Fruit fly (Drosophila melanogaster) whole organism, embryonic: ENCODE measurements around the gene mirr.

Source experiments
- CG11093 ChIP-seq: fragments of 200-800 bp; sonication (Bioruptor generic); IDR thresholded peaks from 3 replicates; pipeline ENCODE4 v1.3.6; 2022; ENCODE audit warnings: missing biosample characterization, missing genetic modification characterization
- CG12299 ChIP-seq: fragments of 200-800 bp; sonication (Bioruptor generic); optimal IDR thresholded peaks from 2 replicates; lab custom pipeline; 2018; ENCODE audit warnings: missing biosample characterization, mild to moderate bottlenecking, missing genetic modification characterization
- CG13123 ChIP-seq: fragments of 200-800 bp; sonication (Bioruptor generic); optimal IDR thresholded peaks from 2 replicates; lab custom pipeline; 2016; ENCODE audit warnings: missing biosample characterization, missing genetic modification characterization
- CG14860 ChIP-seq: fragments of 200-800 bp; sonication (Bioruptor generic); IDR thresholded peaks from 3 replicates; pipeline ENCODE4 v1.3.6; 2022; ENCODE audit warnings: missing biosample characterization, missing genetic modification characterization; ENCODE audit not compliant: partially characterized antibody
- CG18764 ChIP-seq: fragments of 200-800 bp; sonication (Bioruptor generic); optimal IDR thresholded peaks from 3 replicates; lab custom pipeline; 2016; ENCODE audit warnings: missing biosample characterization, missing genetic modification characterization
- CG2129 ChIP-seq: fragments of 200-800 bp; sonication (Bioruptor generic); IDR thresholded peaks from 2 replicates; pipeline ENCODE4 v1.3.6; 2022; ENCODE audit warnings: missing biosample characterization, missing genetic modification characterization; ENCODE audit not compliant: partially characterized antibody
- CG2202 ChIP-seq: fragments of 200-800 bp; sonication (Bioruptor generic); optimal IDR thresholded peaks from 2 replicates; lab custom pipeline; 2018; ENCODE audit warnings: missing biosample characterization, mild to moderate bottlenecking, missing genetic modification characterization
- CG2712 ChIP-seq: fragments of 200-800 bp; optimal IDR thresholded peaks from 3 replicates; lab custom pipeline; 2019; ENCODE audit warnings: missing biosample characterization, mild to moderate bottlenecking, missing genetic modification characterization, moderate library complexity
- CG30020 ChIP-seq: fragments of 200-800 bp; optimal IDR thresholded peaks from 2 replicates; lab custom pipeline; 2019; ENCODE audit warnings: missing biosample characterization, mild to moderate bottlenecking, missing genetic modification characterization, moderate library complexity
- CG34224 ChIP-seq: fragments of 200-800 bp; sonication (Bioruptor generic); IDR thresholded peaks from 3 replicates; pipeline ENCODE4 v1.3.6; 2022; ENCODE audit warnings: missing biosample characterization, missing genetic modification characterization; ENCODE audit not compliant: partially characterized antibody
- CG34422 ChIP-seq: fragments of 200-800 bp; sonication (Bioruptor generic); IDR thresholded peaks from 3 replicates; pipeline ENCODE4 v1.3.6; 2022; ENCODE audit warnings: missing biosample characterization, missing genetic modification characterization
- CG3726 ChIP-seq: fragments of 200-800 bp; sonication (Bioruptor generic); IDR thresholded peaks from 3 replicates; pipeline ENCODE4, ENCODE4 v1.3.6; 2022; ENCODE audit warnings: missing biosample characterization, missing genetic modification characterization
- CG4617 ChIP-seq: fragments of 200-800 bp; sonication (Bioruptor generic); optimal IDR thresholded peaks from 3 replicates; lab custom pipeline; 2016; ENCODE audit warnings: missing biosample characterization, missing genetic modification characterization, borderline replicate concordance
- CG6765 ChIP-seq: fragments of 200-800 bp; sonication (Bioruptor generic); optimal IDR thresholded peaks from 3 replicates; lab custom pipeline; 2017; ENCODE audit warnings: missing biosample characterization, mild to moderate bottlenecking, missing genetic modification characterization
- CG6791 ChIP-seq: fragments of 200-800 bp; sonication (Bioruptor generic); IDR thresholded peaks from 3 replicates; pipeline ENCODE4 v1.3.6; 2022; ENCODE audit warnings: missing biosample characterization, missing genetic modification characterization; ENCODE audit not compliant: partially characterized antibody
- CG7963 ChIP-seq: fragments of 200-800 bp; sonication (Bioruptor generic); IDR thresholded peaks from 3 replicates; pipeline ENCODE4 v1.3.6; 2022; ENCODE audit warnings: missing biosample characterization, missing genetic modification characterization; ENCODE audit not compliant: partially characterized antibody
- CG8281 ChIP-seq: fragments of 200-800 bp; sonication (Bioruptor generic); optimal IDR thresholded peaks from 2 replicates; lab custom pipeline; 2018; ENCODE audit warnings: missing biosample characterization, mild to moderate bottlenecking, missing genetic modification characterization, moderate library complexity
- CG8359 ChIP-seq: fragments of 200-800 bp; sonication (Bioruptor generic); optimal IDR thresholded peaks from 2 replicates; lab custom pipeline; 2017; ENCODE audit warnings: missing biosample characterization, mild to moderate bottlenecking, missing genetic modification characterization, borderline replicate concordance
- CG9215 ChIP-seq: fragments of 200-800 bp; sonication (Bioruptor generic); IDR thresholded peaks from 2 replicates; pipeline ENCODE4 v1.3.6; 2022; ENCODE audit warnings: missing biosample characterization, missing genetic modification characterization
- CG9932 ChIP-seq: fragments of 200-800 bp; sonication (Bioruptor generic); IDR thresholded peaks from 2 replicates; pipeline ENCODE4 v1.3.6; 2022; ENCODE audit warnings: missing biosample characterization, missing genetic modification characterization
- Doc3 ChIP-seq: fragments of 200-800 bp; sonication (Bioruptor generic); IDR thresholded peaks from 3 replicates; pipeline ENCODE4 v1.3.6; 2022; ENCODE audit warnings: missing biosample characterization, missing genetic modification characterization; ENCODE audit not compliant: partially characterized antibody
- Eip74EF ChIP-seq, 2 experiments: fragments of 200-800 bp in 1 of 2; fragments of >200 bp in 1 of 2; sonication (Bioruptor generic) in 1 of 2; optimal IDR thresholded peaks; 2 replicates each; lab custom pipeline; 2017 to 2019; ENCODE audit warnings: missing biosample characterization in 2 of 2, missing genetic modification characterization in 2 of 2, mild to moderate bottlenecking in 1 of 2, moderate library complexity in 1 of 2
- Fer1 ChIP-seq: fragments of 200-800 bp; sonication (Bioruptor generic); optimal IDR thresholded peaks from 2 replicates; lab custom pipeline; 2017; ENCODE audit warnings: missing biosample characterization, mild to moderate bottlenecking, missing genetic modification characterization
- Gug ChIP-seq: fragments of 200-800 bp; sonication (Bioruptor generic); IDR thresholded peaks from 4 replicates; pipeline ENCODE4 v1.3.6; 2022; ENCODE audit warnings: missing biosample characterization, missing genetic modification characterization
- HLH3B ChIP-seq: fragments of 200-800 bp; sonication (Bioruptor generic); IDR thresholded peaks from 2 replicates; pipeline ENCODE4 v1.3.6; 2022; ENCODE audit warnings: missing biosample characterization, missing genetic modification characterization
- NfI ChIP-seq: fragments of 200-800 bp; sonication (Bioruptor generic); optimal IDR thresholded peaks from 3 replicates; lab custom pipeline; 2018; ENCODE audit warnings: missing biosample characterization, mild to moderate bottlenecking, missing genetic modification characterization, moderate library complexity
- PHDP ChIP-seq: fragments of 200-800 bp; sonication (Bioruptor generic); optimal IDR thresholded peaks from 3 replicates; lab custom pipeline; 2018; ENCODE audit warnings: missing biosample characterization, mild to moderate bottlenecking, missing genetic modification characterization, moderate library complexity
- YL-1 ChIP-seq: fragments of 200-800 bp; sonication (Bioruptor generic); optimal IDR thresholded peaks from 3 replicates; lab custom pipeline; 2017; ENCODE audit warnings: missing biosample characterization, mild to moderate bottlenecking, missing genetic modification characterization
- amos ChIP-seq: fragments of 200-800 bp; sonication (Bioruptor generic); IDR thresholded peaks from 2 replicates; pipeline ENCODE4 v1.3.6; 2022; ENCODE audit warnings: missing biosample characterization, missing genetic modification characterization; ENCODE audit not compliant: partially characterized antibody
- ap ChIP-seq: fragments of 200-800 bp; sonication (Bioruptor generic); IDR thresholded peaks from 2 replicates; pipeline ENCODE4 v1.3.6; 2022; ENCODE audit warnings: missing biosample characterization, missing genetic modification characterization
- br ChIP-seq: fragments of >200 bp; optimal IDR thresholded peaks from 2 replicates; lab custom pipeline; 2017
- caup ChIP-seq: fragments of 200-800 bp; sonication (Bioruptor generic); optimal IDR thresholded peaks from 3 replicates; lab custom pipeline; 2017; ENCODE audit warnings: missing biosample characterization, mild to moderate bottlenecking, missing genetic modification characterization, moderate library complexity; ENCODE audit not compliant: severe bottlenecking
- dimm ChIP-seq: fragments of 200-800 bp; sonication (Bioruptor generic); IDR thresholded peaks from 2 replicates; pipeline ENCODE4 v1.3.6; 2022; ENCODE audit warnings: missing biosample characterization, missing genetic modification characterization
- dmrt11E ChIP-seq: fragments of 200-800 bp; sonication (Bioruptor generic); optimal IDR thresholded peaks from 3 replicates; lab custom pipeline; 2018; ENCODE audit warnings: missing biosample characterization, mild to moderate bottlenecking, missing genetic modification characterization, moderate library complexity
- dmrt99B ChIP-seq: fragments of 200-800 bp; sonication (Bioruptor generic); optimal IDR thresholded peaks from 2 replicates; lab custom pipeline; 2018; ENCODE audit warnings: missing biosample characterization, mild to moderate bottlenecking, missing genetic modification characterization, moderate library complexity
- ems ChIP-seq: fragments of 200-800 bp; sonication (Bioruptor generic); optimal IDR thresholded peaks from 3 replicates; lab custom pipeline; 2016; ENCODE audit warnings: missing biosample characterization, missing genetic modification characterization
- mam ChIP-seq: fragments of 200-800 bp; sonication (Bioruptor generic); optimal IDR thresholded peaks from 3 replicates; lab custom pipeline; 2016; ENCODE audit warnings: missing biosample characterization, missing genetic modification characterization
- otp ChIP-seq: fragments of 200-800 bp; sonication (Bioruptor generic); IDR thresholded peaks from 3 replicates; pipeline ENCODE4, ENCODE4 v1.3.6; 2022; ENCODE audit warnings: missing biosample characterization, missing genetic modification characterization
- pan ChIP-seq, 4 experiments: fragments of >200 bp in 3 of 4; fragments of 200-800 bp in 1 of 4; sonication (Bioruptor generic) in 1 of 4; optimal IDR thresholded peaks in 3 of 4; IDR thresholded peaks in 1 of 4; 2 replicates each; pipeline versions ENCODE4 v1.3.6 to Lab custom; 2017 to 2022; ENCODE audit warnings: missing biosample characterization in 2 of 4, missing genetic modification characterization in 2 of 4, mixed read lengths in 1 of 4
- peb ChIP-seq: fragments of 200-800 bp; sonication (Bioruptor generic); IDR thresholded peaks from 2 replicates; pipeline ENCODE4 v1.3.6; 2022; ENCODE audit warnings: missing biosample characterization, missing genetic modification characterization
- pnt ChIP-seq: fragments of 200-800 bp; sonication (Bioruptor generic); optimal IDR thresholded peaks from 3 replicates; lab custom pipeline; 2016; ENCODE audit warnings: missing biosample characterization, missing genetic modification characterization
- sens ChIP-seq: fragments of 200-800 bp; sonication (Bioruptor generic); peaks from one replicate; lab custom pipeline; 2016; ENCODE audit warnings: missing biosample characterization, missing genetic modification characterization
- sim ChIP-seq: fragments of 200-800 bp; sonication (Bioruptor generic); IDR thresholded peaks from 2 replicates; pipeline ENCODE4 v1.3.6; 2022; ENCODE audit warnings: missing biosample characterization, missing genetic modification characterization
- sisA ChIP-seq: fragments of 200-800 bp; sonication (Bioruptor generic); IDR thresholded peaks from 2 replicates; pipeline ENCODE4 v1.3.6; 2022; ENCODE audit warnings: missing biosample characterization, missing genetic modification characterization
- sna ChIP-seq: fragments of 200-800 bp; sonication (Bioruptor generic); IDR thresholded peaks from 2 replicates; pipeline ENCODE4 v1.3.6; 2022; ENCODE audit warnings: missing biosample characterization, missing genetic modification characterization; ENCODE audit not compliant: partially characterized antibody
- tin ChIP-seq: fragments of 200-800 bp; sonication (Bioruptor generic); optimal IDR thresholded peaks from 3 replicates; lab custom pipeline; 2016; ENCODE audit warnings: missing biosample characterization, missing genetic modification characterization
- usp ChIP-seq: fragments of >200 bp; optimal IDR thresholded peaks from 2 replicates; lab custom pipeline; 2017; ENCODE audit warnings: missing biosample characterization, missing genetic modification characterization
- vfl ChIP-seq: fragments of 200-800 bp; sonication (Bioruptor generic); optimal IDR thresholded peaks from 2 replicates; lab custom pipeline; 2016; ENCODE audit warnings: missing biosample characterization, missing genetic modification characterization

Gene mirr

dm6 chr3L:12735707-12736106 is 42.3 kb downstream of the mirr start:
- TF ChIP-seq Eip74EF (GFP tag; optimal IDR thresholded peaks at IDR 0.05; lab: Kevin White, UChicago) (peak in 1 of 2 experiments; percentile 92), CG13123 (GFP tag; lab: Kevin White, UChicago) (no peak)

- TF ChIP-seq usp (GFP tag; lab: Kevin White, UChicago), result no peak
- TF ChIP-seq dimm (GFP tag; lab: Robert Waterston, UW), result no peak
- TF ChIP-seq peb (GFP tag; lab: Robert Waterston, UW), result no peak
- TF ChIP-seq YL-1 (GFP tag; lab: Kevin White, UChicago), result peak; percentile 57
- peak; percentile 21 for TF ChIP-seq CG2712 (tag; lab: Kevin White, UChicago)
- peak; percentile 54; the same call in 2 of the 3 replicates for TF ChIP-seq CG14860 (GFP tag; lab: Robert Waterston, UW)
- peak; percentile 77 for TF ChIP-seq Doc3
- TF ChIP-seq CG9215 (GFP tag; lab: Robert Waterston, UW), result no peak
- TF ChIP-seq sna (GFP tag; lab: Robert Waterston, UW), result peak; percentile 72
- TF ChIP-seq dmrt99B (tag; lab: Kevin White, UChicago), result no peak
- TF ChIP-seq HLH3B (GFP tag; lab: Robert Waterston, UW), result no peak
- no peak for TF ChIP-seq mam (GFP tag; lab: Kevin White, UChicago)
- TF ChIP-seq CG7963, result peak; percentile 53; the same call in 1 of the 3 replicates
- peak; percentile 5 for TF ChIP-seq CG13123 (GFP tag; lab: Kevin White, UChicago)
- no peak for TF ChIP-seq CG11093 (GFP tag; lab: Robert Waterston, UW)
- TF ChIP-seq CG4617, result peak; percentile 50
- peak; percentile 5 for TF ChIP-seq Fer1 (GFP tag; lab: Kevin White, UChicago)
- TF ChIP-seq CG2202, result no peak
- no peak for TF ChIP-seq sim
- no peak for TF ChIP-seq pan (optimal IDR thresholded peaks at IDR 0.05; lab: Kevin White, UChicago)
- TF ChIP-seq pan (GFP tag; optimal IDR thresholded peaks at IDR 0.05 in 1 of 2, IDR thresholded peaks at IDR 0.05 in 1 of 2), result no peak
- peak; percentile 67; the same call in 1 of the 3 replicates for TF ChIP-seq CG6791 (GFP tag; lab: Robert Waterston, UW)
- TF ChIP-seq dmrt11E (tag; lab: Kevin White, UChicago), result no peak
- TF ChIP-seq pnt (GFP tag; lab: Kevin White, UChicago), result no peak
- TF ChIP-seq NfI (GFP tag; lab: Kevin White, UChicago), result no peak
- TF ChIP-seq CG8281 (tag; lab: Kevin White, UChicago), result no peak
- no peak for TF ChIP-seq vfl
- peak; percentile 43 for TF ChIP-seq CG2129 (GFP tag; lab: Robert Waterston, UW)
- TF ChIP-seq CG30020 (tag; lab: Kevin White, UChicago), result peak; percentile 93
- no peak; the same call in 1 of the 2 replicates for TF ChIP-seq amos (GFP tag; lab: Robert Waterston, UW)
- peak; percentile 59; the same call in 1 of the 3 replicates for TF ChIP-seq CG34422 (GFP tag; lab: Robert Waterston, UW)
- TF ChIP-seq CG9932, result no peak
- TF ChIP-seq ems (GFP tag; lab: Kevin White, UChicago), result no peak
- no peak for TF ChIP-seq PHDP
- no peak for TF ChIP-seq CG8359 (GFP tag; lab: Kevin White, UChicago)
- no peak for TF ChIP-seq caup (GFP tag; lab: Kevin White, UChicago)
- TF ChIP-seq br, result no peak
- TF ChIP-seq tin, result peak; percentile 3
- no peak for TF ChIP-seq CG6765
- no peak for TF ChIP-seq Gug (GFP tag; lab: Robert Waterston, UW)
- TF ChIP-seq CG12299, result no peak
- peak; percentile 76 for TF ChIP-seq CG34224 (GFP tag; lab: Robert Waterston, UW)
- peak; percentile 36 for TF ChIP-seq CG18764 (GFP tag; lab: Kevin White, UChicago)
- no peak for TF ChIP-seq otp
- TF ChIP-seq ap, result no peak
- TF ChIP-seq CG3726 (GFP tag; lab: Robert Waterston, UW), result no peak
- TF ChIP-seq sens (GFP tag; lab: Kevin White, UChicago), result peak; percentile 81
- TF ChIP-seq sisA, result no peak
Measured at dm6 chr3L:12741608-12742007, 48.2 kb downstream of the mirr start, which contains the start of gene CG32112. Gene CG32112, plus strand, starts transcription at chr3L:12741718.
